Fruit fly (Drosophila melanogaster) whole organism, prepupa: Measurements from ENCODE around the gene Uck.
A peak's percentile ranks its signal among the peaks of the same experiment; 100 is the strongest.

Source experiments
- Blimp-1 ChIP-seq: fragments of 200-800 bp; sonication (Bioruptor generic); optimal IDR thresholded peaks from 3 replicates; lab custom pipeline; 2017; ENCODE audit warnings: missing biosample characterization, missing genetic modification characterization, mild to moderate bottlenecking, moderate library complexity, missing genetic modification reagents
- CG10631 ChIP-seq: fragments of 200-800 bp; sonication (Bioruptor generic); optimal IDR thresholded peaks from 2 replicates; lab custom pipeline; 2016; ENCODE audit warnings: missing biosample characterization, missing genetic modification characterization
- CG11762 ChIP-seq: fragments of 200-800 bp; sonication (Bioruptor generic); optimal IDR thresholded peaks from 3 replicates; lab custom pipeline; 2016; ENCODE audit warnings: missing biosample characterization, missing genetic modification characterization; ENCODE audit not compliant: insufficient read depth
- CG11902 ChIP-seq: fragments of 200-800 bp; sonication (Bioruptor generic); optimal IDR thresholded peaks from 3 replicates; lab custom pipeline; 2016; ENCODE audit warnings: missing biosample characterization, missing genetic modification characterization
- CG1621 ChIP-seq: fragments of 200-800 bp; sonication (Bioruptor generic); optimal IDR thresholded peaks from 3 replicates; lab custom pipeline; 2018; ENCODE audit warnings: missing biosample characterization, mild to moderate bottlenecking, missing genetic modification characterization
- CG16779 ChIP-seq: fragments of 200-800 bp; sonication (Bioruptor generic); optimal IDR thresholded peaks from 3 replicates; lab custom pipeline; 2017; ENCODE audit warnings: missing biosample characterization, mild to moderate bottlenecking, missing genetic modification characterization
- CG31627 ChIP-seq: fragments of 200-800 bp; sonication (Bioruptor generic); optimal IDR thresholded peaks from 3 replicates; lab custom pipeline; 2016; ENCODE audit warnings: missing biosample characterization, missing genetic modification characterization
- CG32006 ChIP-seq: fragments of 200-800 bp; sonication (Bioruptor generic); optimal IDR thresholded peaks from 3 replicates; lab custom pipeline; 2017; ENCODE audit warnings: missing biosample characterization, mild to moderate bottlenecking, missing genetic modification characterization
- CG34406 ChIP-seq: fragments of 200-800 bp; sonication (Bioruptor generic); optimal IDR thresholded peaks from 3 replicates; lab custom pipeline; 2016; ENCODE audit warnings: missing biosample characterization, missing genetic modification characterization
- CG3919 ChIP-seq: fragments of 200-800 bp; sonication (Bioruptor generic); optimal IDR thresholded peaks from 3 replicates; lab custom pipeline; 2016; ENCODE audit warnings: missing biosample characterization, missing genetic modification characterization
- CG4318 ChIP-seq: fragments of 200-800 bp; sonication (Bioruptor generic); optimal IDR thresholded peaks from 3 replicates; lab custom pipeline; 2017; ENCODE audit warnings: missing biosample characterization, mild to moderate bottlenecking, missing genetic modification characterization
- CG6276 ChIP-seq: fragments of 200-800 bp; sonication (Bioruptor generic); optimal IDR thresholded peaks from 2 replicates; lab custom pipeline; 2017; ENCODE audit warnings: missing biosample characterization, mild to moderate bottlenecking, missing genetic modification characterization
- CG6792 ChIP-seq: fragments of 200-800 bp; sonication (Bioruptor generic); optimal IDR thresholded peaks from 3 replicates; lab custom pipeline; 2016; ENCODE audit warnings: missing biosample characterization, missing genetic modification characterization
- CG7368 ChIP-seq: fragments of 200-800 bp; sonication (Bioruptor generic); optimal IDR thresholded peaks from 3 replicates; lab custom pipeline; 2016; ENCODE audit warnings: missing biosample characterization, missing genetic modification characterization
- CG8319 ChIP-seq: fragments of 200-800 bp; sonication (Bioruptor generic); optimal IDR thresholded peaks from 3 replicates; lab custom pipeline; 2016; ENCODE audit warnings: missing biosample characterization, missing genetic modification characterization
- CG8632 ChIP-seq: fragments of 200-800 bp; sonication (Bioruptor generic); optimal IDR thresholded peaks from 3 replicates; lab custom pipeline; 2016; ENCODE audit warnings: missing biosample characterization, missing genetic modification characterization
- Eip75B ChIP-seq: fragments of 200-800 bp; sonication (Bioruptor generic); optimal IDR thresholded peaks from 3 replicates; lab custom pipeline; 2016; ENCODE audit warnings: missing biosample characterization, missing genetic modification characterization
- Ets21C ChIP-seq: fragments of 200-800 bp; sonication (Bioruptor generic); optimal IDR thresholded peaks from 3 replicates; lab custom pipeline; 2016; ENCODE audit warnings: missing biosample characterization, missing genetic modification characterization
- Ets96B ChIP-seq: fragments of 200-800 bp; optimal IDR thresholded peaks from 2 replicates; lab custom pipeline; 2019; ENCODE audit warnings: missing biosample characterization, mild to moderate bottlenecking, missing genetic modification characterization, moderate library complexity
- Gug ChIP-seq: fragments of 200-800 bp; sonication (Bioruptor generic); IDR thresholded peaks from 2 replicates; pipeline ENCODE4 v1.3.6; 2022; ENCODE audit warnings: missing biosample characterization, missing genetic modification characterization
- Hr38 ChIP-seq: sonication (Bioruptor generic); optimal IDR thresholded peaks from 2 replicates; lab custom pipeline; 2016; ENCODE audit warnings: missing biosample characterization, missing genetic modification characterization
- Hr4 ChIP-seq: fragments of 200-800 bp; sonication (Bioruptor generic); optimal IDR thresholded peaks from 3 replicates; lab custom pipeline; 2016; ENCODE audit warnings: missing biosample characterization, missing genetic modification characterization
- Met ChIP-seq: fragments of 200-800 bp; sonication (Bioruptor generic); optimal IDR thresholded peaks from 3 replicates; lab custom pipeline; 2016; ENCODE audit warnings: missing biosample characterization, missing genetic modification characterization
- Sox102F ChIP-seq: fragments of 200-800 bp; sonication (Bioruptor generic); optimal IDR thresholded peaks from 2 replicates; lab custom pipeline; 2016; ENCODE audit warnings: missing biosample characterization, mild to moderate bottlenecking, missing genetic modification characterization
- Sox14 ChIP-seq: fragments of 200-800 bp; sonication (Bioruptor generic); optimal IDR thresholded peaks from 3 replicates; lab custom pipeline; 2016; ENCODE audit warnings: missing biosample characterization, missing genetic modification characterization
- achi ChIP-seq: fragments of 200-800 bp; sonication (Bioruptor generic); optimal IDR thresholded peaks from 3 replicates; lab custom pipeline; 2016; ENCODE audit warnings: missing biosample characterization, missing genetic modification characterization
- cyc ChIP-seq: fragments of 200-800 bp; sonication (Bioruptor generic); optimal IDR thresholded peaks from 3 replicates; lab custom pipeline; 2016; ENCODE audit warnings: missing biosample characterization, missing genetic modification characterization
- dsx ChIP-seq: fragments of 200-800 bp; optimal IDR thresholded peaks from 3 replicates; lab custom pipeline; 2019; ENCODE audit warnings: missing biosample characterization, mild to moderate bottlenecking, missing genetic modification characterization, moderate library complexity; ENCODE audit not compliant: poor library complexity, severe bottlenecking
- fkh ChIP-seq: fragments of 200-800 bp; sonication (Bioruptor generic); optimal IDR thresholded peaks from 3 replicates; lab custom pipeline; 2017; ENCODE audit warnings: missing biosample characterization, mild to moderate bottlenecking, missing genetic modification characterization, moderate library complexity
- spab ChIP-seq: fragments of 200-800 bp; sonication (Bioruptor generic); optimal IDR thresholded peaks from 2 replicates; lab custom pipeline; 2017; ENCODE audit warnings: missing biosample characterization, mild to moderate bottlenecking, missing genetic modification characterization, missing genetic modification reagents
- svp ChIP-seq: fragments of 200-800 bp; sonication (Bioruptor generic); peaks from one replicate; lab custom pipeline; 2016; ENCODE audit warnings: missing biosample characterization, missing genetic modification characterization
- vri ChIP-seq: fragments of 200-800 bp; sonication (Bioruptor generic); optimal IDR thresholded peaks from 3 replicates; lab custom pipeline; 2016; ENCODE audit warnings: missing biosample characterization, mild to moderate bottlenecking, missing genetic modification characterization

Uck gene

dm6 chr3R:24276104-24277008 is 13.6 kb upstream of the Uck start, which contains the start of gene Orct (continued):
- TF ChIP-seq Ets96B (tag; lab: Kevin White, UChicago), result peak; percentile 60
- TF ChIP-seq Hr38 (GFP tag; lab: Kevin White, UChicago), result no peak
- TF ChIP-seq CG4318, result peak; percentile 52
- peak; percentile 43; the same call in 1 of the 2 replicates for TF ChIP-seq Gug (GFP tag; lab: Robert Waterston, UW)
- TF ChIP-seq Ets21C (GFP tag; lab: Kevin White, UChicago), result peak; percentile 5
- TF ChIP-seq cyc (GFP tag; lab: Kevin White, UChicago), result peak; percentile 50
- TF ChIP-seq Sox102F (GFP tag; lab: Kevin White, UChicago), result peak; percentile 76
- peak; percentile 44 for TF ChIP-seq Blimp-1
- peak; percentile 75 for TF ChIP-seq CG34406
- TF ChIP-seq CG1621 (tag; lab: Kevin White, UChicago), result no peak
- TF ChIP-seq CG7368 (GFP tag; lab: Kevin White, UChicago), result peak; percentile 19
- peak; percentile 39 for TF ChIP-seq CG3919 (GFP tag; lab: Kevin White, UChicago)
- peak; percentile 37 for TF ChIP-seq CG16779 (tag; lab: Kevin White, UChicago)
- TF ChIP-seq CG8632 (GFP tag; lab: Kevin White, UChicago), result peak; percentile 61
- TF ChIP-seq Eip75B (GFP tag; lab: Kevin White, UChicago), result peak; percentile 64
- peak; percentile 58 for TF ChIP-seq CG31627 (GFP tag; lab: Kevin White, UChicago)
- peak; percentile 68 for TF ChIP-seq fkh
- TF ChIP-seq dsx (GFP tag; lab: Kevin White, UChicago), result peak; percentile 13
- peak; percentile 47 for TF ChIP-seq spab (GFP tag; lab: Kevin White, UChicago)
- peak; percentile 73 for TF ChIP-seq Sox14 (GFP tag; lab: Kevin White, UChicago)
- TF ChIP-seq CG6276 (GFP tag; lab: Kevin White, UChicago), result peak; percentile 44
- TF ChIP-seq svp (GFP tag; lab: Kevin White, UChicago), result peak; percentile 86
- peak; percentile 65 for TF ChIP-seq CG6792 (GFP tag; lab: Kevin White, UChicago)
- no peak for TF ChIP-seq CG8319
- TF ChIP-seq achi, result peak; percentile 65
- TF ChIP-seq, all 60 proteins: peak for 52

dm6 chr3R:24278738-24279137 is 11.2 kb upstream of the Uck start:
- TF ChIP-seq CG11762 (GFP tag; lab: Kevin White, UChicago) (no peak), CG32006 (no peak), vri (GFP tag; lab: Kevin White, UChicago) (peak; percentile 69), CG10631 (no peak), CG31627 (GFP tag; lab: Kevin White, UChicago) (no peak)
- TF ChIP-seq, all 60 proteins: peak for 1

- TF ChIP-seq CG7368 (GFP tag; lab: Kevin White, UChicago) (no peak), svp (GFP tag; lab: Kevin White, UChicago) (peak; percentile 40)
These were observed 10.7 kb upstream of the Uck start, which contains the start of gene shps for dm6 chr3R:24279291-24279690. Gene shps, plus strand, starts transcription at chr3R:24279572.

dm6 chr3R:24282567-24283324 is 7.2 kb upstream of the Uck start:
- TF ChIP-seq Met (no peak), fkh (peak; percentile 52), Sox102F (GFP tag; lab: Kevin White, UChicago) (no peak), dsx (GFP tag; lab: Kevin White, UChicago) (no peak), svp (GFP tag; lab: Kevin White, UChicago) (peak; percentile 80), CG11902 (GFP tag; lab: Kevin White, UChicago) (no peak), Hr4 (GFP tag; lab: Kevin White, UChicago) (no peak), CG7368 (GFP tag; lab: Kevin White, UChicago) (no peak)
